Fruit fly (Drosophila melanogaster) whole organism, pupa: ENCODE results near the gene CG31008.

Experiments used
- CG10348 ChIP-seq: fragments of 200-800 bp; sonication (Bioruptor generic); IDR thresholded peaks from 2 replicates; pipeline ENCODE4 v1.3.6; 2022; ENCODE audit warnings: missing biosample characterization, missing genetic modification characterization
- CG12605 ChIP-seq: fragments of 200-800 bp; sonication (Bioruptor generic); IDR thresholded peaks from 2 replicates; pipeline ENCODE4 v1.3.6; 2022; ENCODE audit warnings: missing biosample characterization, missing genetic modification characterization
- CG14655 ChIP-seq: fragments of 200-800 bp; sonication (Bioruptor generic); optimal IDR thresholded peaks from 3 replicates; lab custom pipeline; 2017; ENCODE audit warnings: mild to moderate bottlenecking, missing biosample characterization, missing genetic modification reagents, missing genetic modification characterization
- CG15710 ChIP-seq: fragments of 200-800 bp; sonication (Bioruptor generic); optimal IDR thresholded peaks from 2 replicates; lab custom pipeline; 2018; ENCODE audit warnings: missing biosample characterization, mild to moderate bottlenecking, missing genetic modification characterization, moderate library complexity
- CG17806 ChIP-seq: fragments of 200-800 bp; sonication (Bioruptor generic); optimal IDR thresholded peaks from 2 replicates; lab custom pipeline; 2018; ENCODE audit warnings: missing biosample characterization, mild to moderate bottlenecking, missing genetic modification characterization, moderate library complexity
- CG32121 ChIP-seq: fragments of 200-800 bp; sonication (Bioruptor generic); IDR thresholded peaks from 2 replicates; pipeline ENCODE4 v1.3.6; 2022; ENCODE audit warnings: missing biosample characterization, missing genetic modification characterization
- CG4496 ChIP-seq: fragments of 200-800 bp; sonication (Bioruptor generic); IDR thresholded peaks from 3 replicates; pipeline ENCODE4 v1.3.6; 2022; ENCODE audit warnings: missing biosample characterization, missing genetic modification characterization
- CG8301 ChIP-seq: fragments of 200-800 bp; sonication (Bioruptor generic); optimal IDR thresholded peaks from 2 replicates; lab custom pipeline; 2018; ENCODE audit warnings: missing biosample characterization, mild to moderate bottlenecking, missing genetic modification characterization
- CG9948 ChIP-seq: fragments of 200-800 bp; sonication (Bioruptor generic); optimal IDR thresholded peaks from 2 replicates; lab custom pipeline; 2018; ENCODE audit warnings: missing biosample characterization, mild to moderate bottlenecking, missing genetic modification characterization, moderate library complexity
- D1 ChIP-seq: fragments of 200-800 bp; sonication (Bioruptor generic); optimal IDR thresholded peaks from 2 replicates; lab custom pipeline; 2018; ENCODE audit warnings: missing biosample characterization, mild to moderate bottlenecking, missing genetic modification characterization, moderate library complexity
- Ets98B ChIP-seq: fragments of 200-800 bp; sonication (Bioruptor generic); IDR thresholded peaks from 2 replicates; pipeline ENCODE4 v1.3.6; 2022; ENCODE audit warnings: missing biosample characterization, missing genetic modification characterization
- Pif1A ChIP-seq: fragments of 200-800 bp; sonication (Bioruptor generic); optimal IDR thresholded peaks from 3 replicates; lab custom pipeline; 2016; ENCODE audit warnings: missing biosample characterization, missing genetic modification characterization
- fd96Ca ChIP-seq: fragments of 200-800 bp; sonication (Bioruptor generic); IDR thresholded peaks from 3 replicates; pipeline ENCODE4 v1.3.6; 2022; ENCODE audit warnings: missing biosample characterization, missing genetic modification characterization

- no peak for TF ChIP-seq CG8301 (tag; lab: Kevin White, UChicago)
- TF ChIP-seq CG32121 (GFP tag; lab: Robert Waterston, UW): no peak
- no peak for TF ChIP-seq CG15710 (tag; lab: Kevin White, UChicago)
- no peak for TF ChIP-seq fd96Ca (GFP tag; lab: Robert Waterston, UW)
- TF ChIP-seq CG14655 (GFP tag; lab: Kevin White, UChicago): no peak
- no peak for TF ChIP-seq Pif1A (GFP tag; lab: Kevin White, UChicago)
- TF ChIP-seq CG12605 (GFP tag; lab: Robert Waterston, UW): no peak
- TF ChIP-seq CG9948: no peak
- no peak for TF ChIP-seq D1 (tag; lab: Kevin White, UChicago)
- no peak for TF ChIP-seq CG10348
- no peak; the same call in 1 of the 2 replicates for TF ChIP-seq Ets98B (GFP tag; lab: Robert Waterston, UW)
- no peak for TF ChIP-seq CG17806
- no peak; the same call in 2 of the 3 replicates for TF ChIP-seq CG4496 (GFP tag; lab: Robert Waterston, UW)
These were observed 29.9 kb upstream of the CG31008 start for dm6 chr3R:31019662-31020061.
